Fruit fly (Drosophila melanogaster) whole organism, embryonic: ENCODE measurements around the gene CG15725.

ENCODE experiments used
- Asciz ChIP-seq: fragments of 200-800 bp; sonication (Bioruptor generic); optimal IDR thresholded peaks from 2 replicates; lab custom pipeline; 2017; ENCODE audit warnings: missing biosample characterization, mild to moderate bottlenecking, missing genetic modification characterization, missing genetic modification reagents
- CG10147 ChIP-seq: fragments of 200-800 bp; sonication (Bioruptor generic); optimal IDR thresholded peaks from 2 replicates; lab custom pipeline; 2019; ENCODE audit warnings: missing biosample characterization, mild to moderate bottlenecking, missing genetic modification characterization, moderate library complexity
- CG10209 ChIP-seq: fragments of 200-800 bp; sonication (Bioruptor generic); optimal IDR thresholded peaks from 3 replicates; lab custom pipeline; 2017; ENCODE audit warnings: missing biosample characterization, mild to moderate bottlenecking, missing genetic modification characterization, missing genetic modification reagents
- CG11723 ChIP-seq: fragments of 200-800 bp; sonication (Bioruptor generic); optimal IDR thresholded peaks from 2 replicates; lab custom pipeline; 2017; ENCODE audit warnings: missing biosample characterization, mild to moderate bottlenecking, missing genetic modification characterization
- CG12104 ChIP-seq: fragments of 200-800 bp; sonication (Bioruptor generic); optimal IDR thresholded peaks from 3 replicates; lab custom pipeline; 2016; ENCODE audit warnings: missing biosample characterization, missing genetic modification characterization
- CG13775 ChIP-seq: fragments of 200-800 bp; sonication (Bioruptor generic); optimal IDR thresholded peaks from 3 replicates; lab custom pipeline; 2017; ENCODE audit warnings: missing biosample characterization, mild to moderate bottlenecking, missing genetic modification characterization
- CG14710 ChIP-seq: fragments of 200-800 bp; sonication (Bioruptor generic); optimal IDR thresholded peaks from 3 replicates; lab custom pipeline; 2019; ENCODE audit warnings: missing biosample characterization, mild to moderate bottlenecking, missing genetic modification characterization, moderate library complexity
- CG17361 ChIP-seq: fragments of 200-800 bp; sonication (Bioruptor generic); IDR thresholded peaks from 3 replicates; pipeline ENCODE4 v1.3.6; 2022; ENCODE audit warnings: missing biosample characterization, missing genetic modification characterization
- CG2678 ChIP-seq: fragments of 200-800 bp; sonication (Bioruptor generic); optimal IDR thresholded peaks from 3 replicates; lab custom pipeline; 2019; ENCODE audit warnings: missing biosample characterization, mild to moderate bottlenecking, missing genetic modification characterization, moderate library complexity
- CG30403 ChIP-seq: fragments of 200-800 bp; sonication (Bioruptor generic); optimal IDR thresholded peaks from 3 replicates; lab custom pipeline; 2016; ENCODE audit warnings: missing biosample characterization, missing genetic modification characterization
- CG3407 ChIP-seq: fragments of 200-800 bp; sonication (Bioruptor generic); optimal IDR thresholded peaks from 2 replicates; lab custom pipeline; 2018; ENCODE audit warnings: missing biosample characterization, mild to moderate bottlenecking, missing genetic modification characterization
- CG7556 ChIP-seq: fragments of 200-800 bp; sonication (Bioruptor generic); optimal IDR thresholded peaks from 2 replicates; lab custom pipeline; 2017; ENCODE audit warnings: missing biosample characterization, mild to moderate bottlenecking, missing genetic modification characterization
- CG8290 ChIP-seq, 3 experiments: fragments of 200-800 bp; sonication (Bioruptor generic); optimal IDR thresholded peaks; 2 replicates each; lab custom pipeline; 2016 to 2019; ENCODE audit warnings: missing biosample characterization in 3 of 3, missing genetic modification characterization in 3 of 3, mild to moderate bottlenecking in 2 of 3, moderate library complexity in 1 of 3
- E2f1 ChIP-seq: fragments of 200-800 bp; sonication (Bioruptor generic); IDR thresholded peaks from 2 replicates; pipeline ENCODE4 v1.3.6; 2022; ENCODE audit warnings: missing biosample characterization, missing genetic modification characterization
- Gsc ChIP-seq: fragments of 200-800 bp; sonication (Bioruptor generic); IDR thresholded peaks from 2 replicates; pipeline ENCODE4 v1.3.6; 2022; ENCODE audit warnings: missing biosample characterization, missing genetic modification characterization
- HLH3B ChIP-seq: fragments of 200-800 bp; sonication (Bioruptor generic); IDR thresholded peaks from 2 replicates; pipeline ENCODE4 v1.3.6; 2022; ENCODE audit warnings: missing biosample characterization, missing genetic modification characterization
- Hand ChIP-seq: fragments of 200-800 bp; sonication (Bioruptor generic); optimal IDR thresholded peaks from 2 replicates; lab custom pipeline; 2017; ENCODE audit warnings: mild to moderate bottlenecking, missing biosample characterization, missing genetic modification reagents, missing genetic modification characterization
- Hmr ChIP-seq: fragments of 200-800 bp; sonication (Bioruptor generic); optimal IDR thresholded peaks from 3 replicates; lab custom pipeline; 2017; ENCODE audit warnings: mild to moderate bottlenecking, missing biosample characterization, missing genetic modification reagents, missing genetic modification characterization
- Hr3 ChIP-seq: fragments of 200-800 bp; sonication (Bioruptor generic); optimal IDR thresholded peaks from 3 replicates; lab custom pipeline; 2016; ENCODE audit warnings: missing biosample characterization, missing genetic modification characterization
- Hr51 ChIP-seq, 2 experiments: fragments of 200-800 bp; sonication (Bioruptor generic); optimal IDR thresholded peaks; 2 replicates in 1 of 2; 3 replicates in 1 of 2; lab custom pipeline; 2016 to 2018; ENCODE audit warnings: missing biosample characterization in 2 of 2, missing genetic modification characterization in 2 of 2, mild to moderate bottlenecking in 1 of 2, moderate library complexity in 1 of 2
- Hsf ChIP-seq: fragments of 200-800 bp; sonication (Bioruptor generic); optimal IDR thresholded peaks from 3 replicates; lab custom pipeline; 2016; ENCODE audit warnings: missing biosample characterization, missing genetic modification characterization
- Nf-YB ChIP-seq: fragments of 200-800 bp; sonication (Bioruptor generic); optimal IDR thresholded peaks from 3 replicates; lab custom pipeline; 2019; ENCODE audit warnings: missing biosample characterization, mild to moderate bottlenecking, missing genetic modification characterization, moderate library complexity
- Oaz ChIP-seq: fragments of 200-800 bp; sonication (Bioruptor generic); IDR thresholded peaks from 2 replicates; pipeline ENCODE4 v1.3.6; 2022; ENCODE audit warnings: missing biosample characterization, missing genetic modification characterization
- Six4 ChIP-seq: fragments of 200-800 bp; sonication (Bioruptor generic); optimal IDR thresholded peaks from 2 replicates; lab custom pipeline; 2016; ENCODE audit warnings: missing biosample characterization, missing genetic modification characterization
- Sox100B ChIP-seq: fragments of 200-800 bp; sonication (Bioruptor generic); optimal IDR thresholded peaks from 3 replicates; lab custom pipeline; 2018; ENCODE audit warnings: missing biosample characterization, mild to moderate bottlenecking, missing genetic modification characterization
- Xbp1 ChIP-seq: fragments of 200-800 bp; sonication (Bioruptor generic); optimal IDR thresholded peaks from 3 replicates; lab custom pipeline; 2016; ENCODE audit warnings: missing biosample characterization, mild to moderate bottlenecking, missing genetic modification characterization
- Xrp1 ChIP-seq: fragments of 200-800 bp; sonication (Bioruptor generic); IDR thresholded peaks from 2 replicates; pipeline ENCODE4 v1.3.6; 2022; ENCODE audit warnings: missing biosample characterization, missing genetic modification characterization
- abd-A ChIP-seq: fragments of 200-800 bp; sonication (Bioruptor generic); optimal IDR thresholded peaks from 3 replicates; lab custom pipeline; 2019; ENCODE audit warnings: missing biosample characterization, mild to moderate bottlenecking, missing genetic modification characterization, moderate library complexity
- ap ChIP-seq: fragments of 200-800 bp; sonication (Bioruptor generic); IDR thresholded peaks from 2 replicates; pipeline ENCODE4 v1.3.6; 2022; ENCODE audit warnings: missing biosample characterization, missing genetic modification characterization
- ash1 ChIP-seq: fragments of 200-800 bp; sonication (Bioruptor generic); optimal IDR thresholded peaks from 2 replicates; lab custom pipeline; 2018; ENCODE audit warnings: missing biosample characterization, mild to moderate bottlenecking, missing genetic modification characterization
- esg ChIP-seq: fragments of 200-800 bp; sonication (Bioruptor generic); conservative IDR thresholded peaks from 2 replicates; pipeline ENCODE4 v1.3.6; 2022; ENCODE audit warnings: missing biosample characterization, missing genetic modification characterization
- ewg ChIP-seq: fragments of 200-800 bp; sonication (Bioruptor generic); optimal IDR thresholded peaks from 3 replicates; lab custom pipeline; 2017; ENCODE audit warnings: mild to moderate bottlenecking, missing biosample characterization, missing genetic modification reagents, missing genetic modification characterization
- hb ChIP-seq: fragments of 200-800 bp; sonication (Bioruptor generic); IDR thresholded peaks from 3 replicates; pipeline ENCODE4 v1.3.6; 2022; ENCODE audit warnings: missing biosample characterization, missing genetic modification characterization; ENCODE audit not compliant: partially characterized antibody
- lilli ChIP-seq: fragments of 200-800 bp; sonication (Bioruptor generic); optimal IDR thresholded peaks from 3 replicates; lab custom pipeline; 2016; ENCODE audit warnings: missing biosample characterization, missing genetic modification characterization
- nom ChIP-seq: fragments of 200-800 bp; sonication (Bioruptor generic); optimal IDR thresholded peaks from 2 replicates; lab custom pipeline; 2017; ENCODE audit warnings: missing biosample characterization, missing genetic modification characterization, mild to moderate bottlenecking, moderate library complexity, missing genetic modification reagents
- onecut ChIP-seq: fragments of 200-800 bp; sonication (Bioruptor generic); IDR thresholded peaks from 2 replicates; pipeline ENCODE4 v1.3.6; 2022; ENCODE audit warnings: missing biosample characterization, missing genetic modification characterization
- org-1 ChIP-seq: fragments of 200-800 bp; sonication (Bioruptor generic); optimal IDR thresholded peaks from 2 replicates; lab custom pipeline; 2017; ENCODE audit warnings: missing biosample characterization, missing genetic modification characterization
- pnt ChIP-seq: fragments of 200-800 bp; sonication (Bioruptor generic); optimal IDR thresholded peaks from 3 replicates; lab custom pipeline; 2016; ENCODE audit warnings: missing biosample characterization, missing genetic modification characterization
- ranshi ChIP-seq: fragments of 200-800 bp; sonication (Bioruptor generic); IDR thresholded peaks from 2 replicates; pipeline ENCODE4 v1.3.6; 2022; ENCODE audit warnings: missing biosample characterization, missing genetic modification characterization
- row ChIP-seq: fragments of 200-800 bp; sonication (Bioruptor generic); IDR thresholded peaks from 3 replicates; pipeline ENCODE4 v1.3.6; 2022; ENCODE audit warnings: missing biosample characterization, missing genetic modification characterization
- sens ChIP-seq: fragments of 200-800 bp; sonication (Bioruptor generic); peaks from one replicate; lab custom pipeline; 2016; ENCODE audit warnings: missing biosample characterization, missing genetic modification characterization
- slp2 ChIP-seq: fragments of 200-800 bp; sonication (Bioruptor generic); optimal IDR thresholded peaks from 2 replicates; lab custom pipeline; 2016; ENCODE audit warnings: missing biosample characterization, missing genetic modification characterization
- ssp ChIP-seq: fragments of 200-800 bp; sonication (Bioruptor generic); IDR thresholded peaks from 2 replicates; pipeline ENCODE4 v1.3.6; 2022; ENCODE audit warnings: missing biosample characterization, missing genetic modification characterization
- stwl ChIP-seq: fragments of 200-800 bp; sonication (Bioruptor generic); optimal IDR thresholded peaks from 3 replicates; lab custom pipeline; 2018; ENCODE audit warnings: missing biosample characterization, mild to moderate bottlenecking, missing genetic modification characterization, moderate library complexity
- sug ChIP-seq: fragments of 200-800 bp; optimal IDR thresholded peaks from 2 replicates; lab custom pipeline; 2019; ENCODE audit warnings: missing biosample characterization, mild to moderate bottlenecking, missing genetic modification characterization, moderate library complexity
- tgo ChIP-seq: fragments of 200-800 bp; sonication (Bioruptor generic); IDR thresholded peaks from 3 replicates; pipeline ENCODE4 v1.3.6; 2022; ENCODE audit warnings: missing biosample characterization, missing genetic modification characterization
- tio ChIP-seq: fragments of 200-800 bp; sonication (Bioruptor generic); optimal IDR thresholded peaks from 2 replicates; lab custom pipeline; 2017; ENCODE audit warnings: missing biosample characterization, missing genetic modification characterization, inconsistent platforms

Gene CG15725

DNA sequence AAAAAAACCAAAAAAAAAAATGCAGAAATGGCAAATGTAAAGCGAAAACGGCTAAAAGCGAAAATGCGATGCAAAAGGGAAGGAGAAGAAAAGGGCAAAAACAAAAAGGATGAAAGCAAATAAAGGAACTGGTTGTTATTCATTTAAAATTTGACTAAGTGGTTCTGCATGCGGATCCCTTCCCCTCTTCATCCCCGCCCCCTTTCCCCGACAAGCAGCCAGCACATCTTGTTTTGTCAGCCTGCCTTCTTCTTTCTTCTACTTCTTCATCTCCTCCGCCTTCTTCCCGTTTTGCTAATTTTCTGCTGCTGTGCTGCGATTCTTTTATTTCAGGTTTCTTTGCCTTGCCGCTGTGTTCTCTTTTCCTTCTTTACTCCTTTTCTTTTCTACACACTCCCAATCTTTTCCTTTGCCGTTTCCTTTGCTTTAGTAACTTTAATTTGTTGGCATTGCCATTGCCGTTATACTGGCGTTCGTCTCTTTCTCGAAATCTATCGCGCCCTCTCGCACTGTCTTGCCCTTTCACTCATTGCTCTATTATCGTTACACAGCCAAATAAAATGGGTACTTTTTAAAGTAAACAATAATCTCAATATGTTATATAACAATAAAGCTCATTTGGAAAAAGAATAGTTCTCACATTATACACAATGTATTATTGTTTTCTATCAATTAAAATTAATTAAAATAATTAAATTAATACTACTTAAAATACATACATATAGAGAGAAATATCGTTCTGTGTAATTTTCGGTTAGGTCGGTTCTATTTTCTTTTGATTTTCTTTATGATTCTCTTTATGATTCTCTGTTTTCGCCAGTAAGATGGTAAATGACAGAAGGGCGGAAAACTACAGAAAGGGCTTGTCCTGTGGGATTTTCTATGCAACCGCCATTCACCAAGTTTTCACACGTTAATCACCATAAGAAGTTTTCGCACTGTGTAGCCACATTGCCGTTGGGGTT is 42.4 kb downstream of the CG15725 start (continued):
- TF ChIP-seq Xbp1 (GFP tag; lab: Kevin White, UChicago) (peak; percentile 21), CG17361 (GFP tag; lab: Robert Waterston, UW) (peak; percentile 89), nom (peak; percentile 48), abd-A (tag; lab: Kevin White, UChicago) (peak; percentile 52), sens (GFP tag; lab: Kevin White, UChicago) (peak; percentile 81), Sox100B (peak; percentile 64), ranshi (GFP tag; lab: Robert Waterston, UW) (0 out of 2 replicates have a peak, but pooled peaks have one; percentile 52), Xrp1 (GFP tag; lab: Robert Waterston, UW) (peak; percentile 79), CG10147 (GFP tag; lab: Kevin White, UChicago) (peak; percentile 10), pnt (GFP tag; lab: Kevin White, UChicago) (no peak), E2f1 (GFP tag; lab: Robert Waterston, UW) (peak; percentile 40), row (peak; percentile 64), sug (peak; percentile 4), CG14710 (tag; lab: Kevin White, UChicago) (peak; percentile 79), Hsf (GFP tag; lab: Kevin White, UChicago) (peak; percentile 19), onecut (GFP tag; lab: Robert Waterston, UW) (no peak), ssp (GFP tag; lab: Robert Waterston, UW) (0 out of 2 replicates have a peak, but pooled peaks have one; percentile 18), Nf-YB (GFP tag; lab: Kevin White, UChicago) (peak; percentile 49), Six4 (peak; percentile 59), Gsc (GFP tag; lab: Robert Waterston, UW) (no peak), CG10209 (GFP tag; lab: Kevin White, UChicago) (peak; percentile 55), Hr3 (peak; percentile 51), CG13775 (peak; percentile 35), CG12104 (peak; percentile 43), esg (GFP tag; lab: Robert Waterston, UW) (0 out of 2 replicates have a peak, but pooled peaks have one; percentile 8), CG11723 (GFP tag; lab: Kevin White, UChicago) (no peak), Hr51 (GFP tag; optimal IDR thresholded peaks at IDR 0.05; lab: Kevin White, UChicago) (peak in 1 of 2 experiments; percentile 78), slp2 (GFP tag; lab: Kevin White, UChicago) (no peak), hb (GFP tag; lab: Robert Waterston, UW) (no peak), Asciz (peak; percentile 32), CG30403 (peak; percentile 49), Hand (GFP tag; lab: Kevin White, UChicago) (peak; percentile 5), tgo (GFP tag; lab: Robert Waterston, UW) (peak; percentile 50; the same call in 1 of the 3 replicates), CG2678 (peak; percentile 84), org-1 (peak; percentile 38), CG8290 (GFP tag; optimal IDR thresholded peaks at IDR 0.05; lab: Kevin White, UChicago) (peak; percentile 25), CG8290 (tag; optimal IDR thresholded peaks at IDR 0.05; lab: Kevin White, UChicago) (no peak), stwl (tag; lab: Kevin White, UChicago) (peak; percentile 17), Oaz (GFP tag; lab: Robert Waterston, UW) (no peak), ash1 (no peak), CG7556 (peak; percentile 76), CG3407 (GFP tag; lab: Kevin White, UChicago) (peak; percentile 18), HLH3B (peak; percentile 44; the same call in 1 of the 2 replicates), lilli (GFP tag; lab: Kevin White, UChicago) (no peak), Hmr (GFP tag; lab: Kevin White, UChicago) (peak; percentile 63), ap (no peak), tio (GFP tag; lab: Kevin White, UChicago) (peak; percentile 31), ewg (GFP tag; lab: Kevin White, UChicago) (peak; percentile 9)
